Fruit fly (Drosophila melanogaster): ENCODE measurements around the gene CG9981.

Gene CG9981

dm6 chrX:16385942-16386392 is 19.0 kb downstream of the CG9981 start (continued):
- TF ChIP-seq Ets97D (GFP tag; optimal IDR thresholded peaks at IDR 0.05), result no peak
- peak; percentile 54 for TF ChIP-seq CG10209 (GFP tag; optimal IDR thresholded peaks at IDR 0.05)
- TF ChIP-seq CG2129 (GFP tag; IDR thresholded peaks at IDR 0.05; ENCODE audit: partially characterized antibody), result no peak
- TF ChIP-seq CG8944 (GFP tag; optimal IDR thresholded peaks at IDR 0.05), result no peak
- peak; percentile 52 for TF ChIP-seq Meics (GFP tag; optimal IDR thresholded peaks at IDR 0.05)
- no peak for TF ChIP-seq CG2202 (tag; optimal IDR thresholded peaks at IDR 0.05)
- no peak for TF ChIP-seq CG1792 (GFP tag; optimal IDR thresholded peaks at IDR 0.05)
- peak; percentile 13 for TF ChIP-seq D19B (GFP tag; optimal IDR thresholded peaks at IDR 0.05)
- TF ChIP-seq pum (GFP tag; optimal IDR thresholded peaks at IDR 0.05), result peak; percentile 6
- TF ChIP-seq CG12155 (GFP tag; optimal IDR thresholded peaks at IDR 0.05), result no peak
- peak; percentile 37 for TF ChIP-seq schlank (tag; optimal IDR thresholded peaks at IDR 0.05)
- peak; percentile 43 for TF ChIP-seq CG18619 (GFP tag; optimal IDR thresholded peaks at IDR 0.05)
- TF ChIP-seq jing (GFP tag; optimal IDR thresholded peaks at IDR 0.05), result no peak
- TF ChIP-seq gfzf (GFP tag; optimal IDR thresholded peaks at IDR 0.05), result no peak
- no peak for TF ChIP-seq CG1529 (GFP tag; optimal IDR thresholded peaks at IDR 0.05)
- TF ChIP-seq CG7839 (tag; optimal IDR thresholded peaks at IDR 0.05), result peak; percentile 62
- no peak for TF ChIP-seq sc (optimal IDR thresholded peaks at IDR 0.05)
- no peak for TF ChIP-seq sc (GFP tag; optimal IDR thresholded peaks at IDR 0.05)
- TF ChIP-seq CG15269 (tag; optimal IDR thresholded peaks at IDR 0.05), result peak; percentile 45
- TF ChIP-seq unc-4 (GFP tag; IDR thresholded peaks at IDR 0.05; ENCODE audit: partially characterized antibody), result no peak
- TF ChIP-seq pita (GFP tag; optimal IDR thresholded peaks at IDR 0.05), result no peak
- no peak for TF ChIP-seq disco-r (GFP tag; optimal IDR thresholded peaks at IDR 0.05)
- peak; percentile 32 for TF ChIP-seq HHEX (GFP tag; optimal IDR thresholded peaks at IDR 0.05)
- no peak for TF ChIP-seq CG7987 (GFP tag; optimal IDR thresholded peaks at IDR 0.05)
- no peak for TF ChIP-seq insv (GFP tag; optimal IDR thresholded peaks at IDR 0.05)
- no peak for TF ChIP-seq eve (GFP tag; optimal IDR thresholded peaks at IDR 0.05)
- no peak for TF ChIP-seq pan (optimal IDR thresholded peaks at IDR 0.05)
- no peak for TF ChIP-seq pan (GFP tag; optimal IDR thresholded peaks at IDR 0.05 in 1 of 2, IDR thresholded peaks at IDR 0.05 in 1 of 2)
- no peak for TF ChIP-seq CG11085 (GFP tag; IDR thresholded peaks at IDR 0.05)
- no peak for TF ChIP-seq CG6175 (GFP tag; IDR thresholded peaks at IDR 0.05)
- peak; percentile 25 for TF ChIP-seq CG1233 (GFP tag; optimal IDR thresholded peaks at IDR 0.05)
- TF ChIP-seq Lim3 (GFP tag; IDR thresholded peaks at IDR 0.05), result no peak
- TF ChIP-seq sna (GFP tag; IDR thresholded peaks at IDR 0.05; ENCODE audit: partially characterized antibody), result no peak
- peak; percentile 8 for TF ChIP-seq Ssrp (tag; optimal IDR thresholded peaks at IDR 0.05)
- no peak for TF ChIP-seq CG16779 (GFP tag; IDR thresholded peaks at IDR 0.05)
- no peak for TF ChIP-seq CG32772 (GFP tag; IDR thresholded peaks at IDR 0.05)
- TF ChIP-seq ato (GFP tag; IDR thresholded peaks at IDR 0.05; ENCODE audit: partially characterized antibody), result no peak
- no peak for TF ChIP-seq CrebB (tag; optimal IDR thresholded peaks at IDR 0.05)
- peak; percentile 47 for TF ChIP-seq org-1 (GFP tag; optimal IDR thresholded peaks at IDR 0.05)
- no peak for TF ChIP-seq CG4282 (GFP tag; optimal IDR thresholded peaks at IDR 0.05)
- TF ChIP-seq bab2 (GFP tag; optimal IDR thresholded peaks at IDR 0.05), result peak; percentile 38
- no peak for TF ChIP-seq Nf-YB (GFP tag; optimal IDR thresholded peaks at IDR 0.05)
- no peak for TF ChIP-seq nom (GFP tag; optimal IDR thresholded peaks at IDR 0.05)
- no peak for TF ChIP-seq ase (GFP tag; IDR thresholded peaks at IDR 0.05)
- TF ChIP-seq CG11696 (GFP tag; IDR thresholded peaks at IDR 0.05), result peak; percentile 81
- TF ChIP-seq CG2712 (tag; optimal IDR thresholded peaks at IDR 0.05), result peak; percentile 35
- TF ChIP-seq stc (GFP tag; IDR thresholded peaks at IDR 0.05), result 0 out of 2 replicates have a peak, but pooled peaks have one; percentile 15
- no peak for TF ChIP-seq sens-2 (GFP tag; IDR thresholded peaks at IDR 0.05)
- no peak for TF ChIP-seq CG1024 (GFP tag; IDR thresholded peaks at IDR 0.05)
- no peak for TF ChIP-seq CG6683 (GFP tag; optimal IDR thresholded peaks at IDR 0.05)
- no peak for TF ChIP-seq esg (GFP tag; conservative IDR thresholded peaks at IDR 0.05)
- no peak for TF ChIP-seq sqz (GFP tag; optimal IDR thresholded peaks at IDR 0.05)
